Worm (Caenorhabditis elegans) whole organism, young adult: ENCODE measurements around the gene F12A10.8.

Experiments used
- B0261.1 ChIP-seq: sonication (generic microtip); optimal IDR thresholded peaks from 2 replicates; lab custom pipeline; 2016; ENCODE audit warnings: mild to moderate bottlenecking, missing genetic modification characterization, moderate library complexity, missing compliant biosample characterization
- F23B12.7 ChIP-seq: sonication (generic microtip); optimal IDR thresholded peaks from 2 replicates; lab custom pipeline; 2017; ENCODE audit warnings: missing genetic modification characterization, mild to moderate bottlenecking, missing compliant biosample characterization, antibody characterized with exemption, moderate library complexity; ENCODE audit not compliant: insufficient read depth
- Y95B8A.8 ChIP-seq: fragments of 200-800 bp; sonication (Bioruptor generic); IDR thresholded peaks from 2 replicates; pipeline ENCODE4 v1.3.6; 2022; ENCODE audit warnings: missing genetic modification reagents, missing genetic modification characterization, missing compliant biosample characterization
- dpl-1 ChIP-seq: fragments of 150-350 bp; optimal IDR thresholded peaks from 2 replicates; lab custom pipeline; 2014; ENCODE audit warnings: missing biosample characterization, missing genetic modification reagents, missing genetic modification characterization
- egrh-3 ChIP-seq: fragments of 200-800 bp; sonication (Bioruptor generic); IDR thresholded peaks from 2 replicates; pipeline ENCODE4 v1.3.6; 2022; ENCODE audit warnings: missing genetic modification reagents, missing genetic modification characterization, missing compliant biosample characterization
- madf-3 ChIP-seq: fragments of 200-800 bp; sonication (Bioruptor generic); IDR thresholded peaks from 2 replicates; pipeline ENCODE4 v1.3.6; 2022; ENCODE audit warnings: missing genetic modification reagents, missing genetic modification characterization, missing compliant biosample characterization
- unc-62 ChIP-seq: fragments of 150-350 bp; optimal IDR thresholded peaks from 2 replicates; lab custom pipeline; 2014; ENCODE audit warnings: missing biosample characterization, missing genetic modification reagents, missing genetic modification characterization

DNA sequence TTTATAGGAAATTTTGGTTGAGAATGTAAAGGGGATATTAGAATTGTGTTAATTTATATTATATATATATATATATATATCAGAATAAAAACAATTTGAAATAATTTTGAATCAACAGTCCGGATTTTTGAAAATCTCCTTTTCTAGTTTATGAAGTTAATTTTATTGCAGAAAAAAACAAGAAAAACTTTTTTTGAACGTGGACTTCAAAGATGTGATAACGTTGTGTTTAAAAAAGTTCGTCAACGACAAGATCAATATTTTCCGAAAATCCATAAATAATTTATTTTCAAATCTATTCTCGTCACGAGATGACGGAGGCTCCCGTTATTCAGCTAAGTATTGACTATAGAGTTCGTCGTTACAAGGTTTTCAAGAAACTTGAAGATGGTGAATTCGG, 36.7 kb upstream of the F12A10.8 start, which contains the start of gene C17C3.11:
- TF ChIP-seq B0261.1 (no peak), dpl-1 (GFP tag; lab: Kevin White, UChicago) (no peak), madf-3 (GFP tag; lab: Robert Waterston, UW) (no peak), F23B12.7 (no peak), Y95B8A.8 (no peak), unc-62 (GFP tag; lab: Kevin White, UChicago) (no peak), egrh-3 (GFP tag; lab: Robert Waterston, UW) (no peak)
